Worm (Caenorhabditis elegans): ENCODE results near the gene F14H8.5.

Gene F14H8.5

DNA sequence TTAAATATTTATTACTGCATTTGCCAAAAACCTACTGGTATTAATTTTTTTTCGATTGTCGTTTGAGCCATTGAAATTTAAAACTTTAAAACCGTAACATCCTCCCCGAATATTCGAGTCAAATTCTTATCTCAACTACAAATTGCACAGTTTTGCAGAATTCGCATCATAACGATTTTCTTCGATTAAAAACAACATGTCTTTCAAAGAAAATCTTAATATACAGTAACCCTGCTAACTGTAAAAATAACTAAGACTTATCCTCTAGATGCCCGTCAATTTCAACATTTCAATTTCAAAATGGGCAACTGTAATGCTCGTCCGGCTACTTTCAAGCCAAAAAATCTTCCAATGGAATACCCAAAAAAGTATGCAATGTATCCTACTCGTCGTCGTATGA is at the start of gene F14H8.5:
F14H8.5 (plus strand) TSS at position 301 of the 400 bp plus-strand sequence.
- no peak for TF ChIP-seq unc-62 (GFP tag; optimal IDR thresholded peaks at IDR 0.05)

ce11 chrV:14971136-14971535 is 49.7 kb upstream of the F14H8.5 start, which contains the start of gene nlp-59:
Gene nlp-59 (plus strand): TSS chrV:14971436.
- TF ChIP-seq unc-62 (GFP tag; optimal IDR thresholded peaks at IDR 0.05) = no peak

- TF ChIP-seq unc-62 (GFP tag; optimal IDR thresholded peaks at IDR 0.05) = no peak
These were observed 42.6 kb upstream of the F14H8.5 start, which contains the start of the genes grd-12 and F02D8.1 for ce11 chrV:14978205-14978751. Gene grd-12 (plus strand): TSS chrV:14978505. Gene F02D8.1 (minus strand): TSS chrV:14978701.

DNA sequence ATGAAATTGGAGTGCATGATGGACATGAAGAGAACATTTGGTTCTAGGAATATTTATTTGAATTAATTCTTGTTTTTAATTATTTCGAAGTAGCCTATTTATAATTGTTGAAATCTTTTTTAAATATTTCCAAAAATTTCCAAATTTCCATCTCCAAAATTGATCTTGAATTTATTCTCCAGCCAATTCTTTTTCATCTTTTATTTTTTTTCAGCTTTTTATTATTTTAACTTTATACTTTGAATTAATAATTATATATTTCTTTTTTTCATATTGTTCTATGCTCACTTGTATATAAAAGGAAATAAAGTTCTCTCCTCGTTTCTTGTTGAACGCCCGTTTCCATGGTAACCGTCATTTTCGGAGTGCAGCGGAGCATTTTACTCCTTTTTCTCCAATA is 40.9 kb upstream of the F14H8.5 start, which contains the start of gene xbx-1:
xbx-1 (plus strand) TSS at position 301 of the 400 bp plus-strand sequence.
- TF ChIP-seq unc-62 (GFP tag; optimal IDR thresholded peaks at IDR 0.05) = no peak

DNA sequence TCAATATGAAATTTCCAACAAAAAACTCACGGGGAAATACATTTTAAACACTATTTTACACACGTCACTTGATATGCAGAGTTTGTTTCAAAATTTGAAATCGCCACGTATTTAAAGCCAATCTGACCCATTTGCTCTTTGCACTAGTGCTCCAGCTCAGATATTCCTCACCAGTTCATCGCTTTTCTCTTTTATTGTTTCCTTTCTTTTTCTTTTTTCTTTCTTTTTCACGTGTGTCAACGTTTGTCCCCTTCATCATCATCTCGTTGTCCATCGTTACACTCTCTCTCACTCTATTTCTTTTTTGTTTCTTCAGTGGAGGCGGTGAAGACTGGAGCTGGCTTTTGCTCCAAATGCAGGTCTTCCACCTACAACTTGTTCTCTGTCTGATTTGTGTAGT is 36.2 kb upstream of the F14H8.5 start, which contains the start of gene F02D8.4:
F02D8.4 (plus strand) TSS at position 301 of the 400 bp plus-strand sequence.
- no peak for TF ChIP-seq unc-62 (GFP tag; optimal IDR thresholded peaks at IDR 0.05)

DNA sequence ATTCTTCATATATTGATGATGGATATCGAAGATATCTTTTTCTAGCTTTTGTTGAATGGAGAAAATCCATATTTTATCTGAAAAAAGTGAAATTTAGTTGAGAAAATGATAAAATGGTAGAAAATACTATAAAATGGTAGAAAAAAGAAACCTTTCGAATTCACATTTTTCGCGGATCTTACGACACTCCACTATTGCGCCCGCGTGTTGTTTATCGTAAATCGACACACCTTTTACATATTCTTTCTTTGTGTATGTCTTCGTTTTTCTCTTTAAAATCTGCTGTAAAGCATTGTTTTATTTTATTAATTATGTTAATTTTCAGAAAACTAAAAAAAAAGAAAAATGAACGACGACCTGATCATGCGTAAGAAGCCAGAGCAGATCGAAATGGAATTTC is 30.0 kb upstream of the F14H8.5 start, which contains the start of the genes cdt-2 and T01C3.2:
cdt-2 (minus strand) TSS at position 284 of the 400 bp plus-strand sequence.
T01C3.2 (plus strand) TSS at position 326 of the 400 bp plus-strand sequence.
- TF ChIP-seq unc-62 (GFP tag; optimal IDR thresholded peaks at IDR 0.05) = no peak

- no peak for TF ChIP-seq unc-62 (GFP tag; optimal IDR thresholded peaks at IDR 0.05)
These were observed 29.3 kb upstream of the F14H8.5 start for ce11 chrV:14991489-14991888.

DNA sequence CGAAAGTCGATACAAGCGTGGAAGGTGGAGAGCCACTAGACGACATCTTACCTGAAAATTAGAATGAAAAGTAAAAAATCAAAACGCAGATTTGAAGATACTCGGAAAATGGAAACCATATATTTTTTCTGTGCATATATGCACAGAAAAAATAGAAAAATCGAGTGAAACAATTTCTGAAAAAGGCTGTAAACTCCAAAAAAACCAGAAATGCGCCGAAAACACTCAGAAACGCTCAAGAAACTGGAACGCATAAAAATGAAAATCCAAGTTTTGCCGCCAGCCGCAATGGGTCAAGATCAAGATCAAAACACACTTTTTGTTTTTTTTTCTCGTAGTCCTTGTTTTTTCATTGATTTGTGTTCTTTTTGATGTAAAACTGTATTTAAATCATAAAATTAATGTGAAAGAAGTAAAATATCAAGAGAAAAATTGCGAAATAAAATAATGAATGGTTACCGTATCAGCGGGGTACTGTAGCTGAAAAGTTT is 28.2 kb upstream of the F14H8.5 start, which contains the start of gene T01C3.3:
T01C3.3 (minus strand) TSS at position 51 of the 491 bp plus-strand sequence.
- TF ChIP-seq unc-62 (GFP tag; optimal IDR thresholded peaks at IDR 0.05) = no peak

DNA sequence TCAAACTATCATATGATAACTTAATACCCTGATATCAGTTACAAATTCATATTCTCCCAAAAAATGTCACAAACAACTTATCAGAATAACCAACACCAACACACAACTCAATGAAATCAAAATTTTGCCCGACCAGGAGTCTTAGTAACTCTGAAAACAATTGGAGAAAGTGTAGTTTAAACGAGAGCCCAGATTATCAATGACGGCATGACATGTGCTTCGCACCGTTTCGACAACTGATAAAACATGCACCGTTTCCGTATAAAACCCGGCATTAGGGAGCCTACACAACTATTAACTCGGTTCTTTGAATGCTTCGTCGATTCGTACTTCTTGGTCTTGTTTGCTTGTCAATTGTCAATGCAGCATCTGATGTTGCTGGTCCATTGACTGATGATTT is 27.2 kb upstream of the F14H8.5 start, which contains the start of gene fil-1:
fil-1 (plus strand) TSS at position 219 of the 400 bp plus-strand sequence.
- TF ChIP-seq unc-62 (GFP tag; optimal IDR thresholded peaks at IDR 0.05) = no peak

ce11 chrV:14996236-14996635 is 24.6 kb upstream of the F14H8.5 start, which contains the start of gene irld-14:
Gene irld-14 (plus strand): TSS chrV:14996536.
- no peak for TF ChIP-seq unc-62 (GFP tag; optimal IDR thresholded peaks at IDR 0.05)

- no peak for TF ChIP-seq unc-62 (GFP tag; optimal IDR thresholded peaks at IDR 0.05)
These were observed 21.3 kb upstream of the F14H8.5 start, which contains the start of gene T01C3.11 for ce11 chrV:14999485-15000023. Gene T01C3.11 (plus strand): TSS chrV:14999535.

DNA sequence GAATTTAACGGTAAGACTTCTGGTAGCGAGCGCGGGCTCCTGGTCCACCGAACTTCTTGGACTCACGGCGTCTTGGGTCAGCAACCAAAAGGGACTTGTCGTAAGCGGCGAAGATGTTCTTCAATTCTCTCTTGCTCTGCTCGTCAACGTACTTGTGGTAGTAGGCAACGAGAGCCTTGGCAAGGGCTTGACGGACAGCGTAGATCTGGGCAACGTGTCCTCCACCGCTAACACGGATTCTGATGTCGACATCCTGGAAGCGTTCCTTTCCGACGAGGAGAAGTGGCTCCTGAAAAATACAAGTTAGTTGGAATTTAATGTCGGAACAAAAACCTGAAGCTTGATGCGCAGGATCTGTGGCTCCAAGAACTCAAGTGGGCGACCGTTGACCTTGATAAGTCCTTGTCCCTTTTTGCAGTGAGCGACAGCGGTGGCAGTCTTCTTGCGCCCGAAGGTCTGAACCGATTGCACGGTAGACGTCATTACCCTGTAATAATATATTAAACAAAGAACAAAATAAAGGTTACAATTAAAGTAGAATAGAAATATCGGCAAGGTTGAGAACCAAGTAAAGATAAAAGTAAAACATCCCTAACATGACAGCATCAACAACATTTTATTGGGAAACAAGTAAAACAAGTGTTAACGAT is 20.7 kb upstream of the F14H8.5 start, which contains the start of gene rps-16:
rps-16 (minus strand) TSS at position 487 of the 650 bp plus-strand sequence.
- no peak for TF ChIP-seq unc-62 (GFP tag; optimal IDR thresholded peaks at IDR 0.05)

DNA sequence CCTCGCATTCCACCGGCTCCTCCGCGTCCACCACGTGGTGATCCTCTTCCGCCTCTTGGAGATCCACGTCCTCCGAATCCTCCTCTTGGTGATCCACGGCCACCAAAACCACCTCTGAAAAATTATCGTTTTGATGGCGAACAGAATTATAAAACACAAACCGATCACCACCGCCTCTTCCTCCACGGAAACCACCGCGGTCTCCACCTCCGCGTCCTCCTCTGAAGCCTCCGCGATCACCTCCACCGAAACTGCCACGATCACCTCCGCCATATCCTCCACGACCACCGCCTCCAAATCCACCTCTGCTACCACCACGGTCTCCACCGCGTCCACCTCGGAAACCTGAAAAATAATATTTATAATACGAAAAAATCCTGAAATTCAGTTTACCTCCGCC is 19.3 kb upstream of the F14H8.5 start:
- TF ChIP-seq unc-62 (GFP tag; optimal IDR thresholded peaks at IDR 0.05) = no peak

DNA sequence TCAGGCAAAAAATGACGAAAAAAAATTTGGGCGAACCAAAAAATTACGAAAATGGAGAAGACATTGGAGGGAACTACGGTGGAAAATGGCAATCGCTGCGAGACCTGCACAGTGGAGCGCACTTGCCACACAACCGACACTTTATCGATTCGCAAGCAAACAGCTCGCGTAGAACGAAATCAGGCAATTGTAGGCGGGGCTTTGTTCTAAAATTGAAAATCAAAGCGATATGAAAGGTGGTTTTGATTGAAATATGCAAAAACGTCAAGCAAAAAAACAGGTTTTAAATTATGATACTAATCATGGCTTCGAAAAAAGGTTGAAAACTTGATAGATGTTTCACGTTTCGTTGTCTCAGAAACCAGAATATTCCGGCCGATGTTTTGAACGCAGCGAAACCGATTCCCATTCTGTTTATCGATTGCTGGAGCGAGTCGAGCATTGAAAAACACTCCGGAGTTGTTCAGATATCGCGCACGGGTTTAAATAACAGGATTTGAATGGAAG is 18.6 kb upstream of the F14H8.5 start, which contains the start of the genes fib-1 and mut-15:
fib-1 (minus strand) TSS at position 40 of the 507 bp plus-strand sequence.
mut-15 (plus strand) TSS at position 360 of the 507 bp plus-strand sequence.
- no peak for TF ChIP-seq unc-62 (GFP tag; optimal IDR thresholded peaks at IDR 0.05)

ce11 chrV:15004800-15005199 is 16.0 kb upstream of the F14H8.5 start, which contains the start of gene hrde-2:
Gene hrde-2 (plus strand): TSS chrV:15005100.
- no peak for TF ChIP-seq unc-62 (GFP tag; optimal IDR thresholded peaks at IDR 0.05)

- TF ChIP-seq unc-62 (GFP tag; optimal IDR thresholded peaks at IDR 0.05) = no peak
These were observed 9.3 kb upstream of the F14H8.5 start, which contains the start of gene nmr-2 for ce11 chrV:15011560-15011959. Gene nmr-2 (minus strand): TSS chrV:15011660.
